Worm (Caenorhabditis elegans) whole organism, L3 larva: ENCODE measurements around the gene sea-1.

ENCODE experiments used
- ZK546.5 ChIP-seq: sonication (generic microtip); optimal IDR thresholded peaks from 2 replicates; lab custom pipeline; 2017; ENCODE audit warnings: missing biosample characterization, missing genetic modification characterization
- elt-1 ChIP-seq: fragments of 150-350 bp; optimal IDR thresholded peaks from 2 replicates; lab custom pipeline; 2014; ENCODE audit warnings: missing biosample characterization, missing genetic modification characterization
- jun-1 ChIP-seq: fragments of 150-350 bp; optimal IDR thresholded peaks from 2 replicates; lab custom pipeline; 2014; ENCODE audit warnings: missing biosample characterization, missing genetic modification reagents, missing genetic modification characterization
- lin-39 ChIP-seq: fragments of 150-350 bp; optimal IDR thresholded peaks from 2 replicates; lab custom pipeline; 2018; ENCODE audit warnings: missing biosample characterization, missing genetic modification reagents, missing genetic modification characterization
- nhr-12 ChIP-seq: fragments of 150-350 bp; optimal IDR thresholded peaks from 2 replicates; lab custom pipeline; 2014; ENCODE audit warnings: missing biosample characterization, missing genetic modification characterization
- nhr-25 ChIP-seq: sonication (generic microtip); optimal IDR thresholded peaks from 2 replicates; lab custom pipeline; 2017; ENCODE audit warnings: missing biosample characterization, missing genetic modification characterization
- nhr-28 ChIP-seq: fragments of 150-350 bp; optimal IDR thresholded peaks from 2 replicates; lab custom pipeline; 2014; ENCODE audit warnings: missing biosample characterization, missing genetic modification characterization
- snpc-4 ChIP-seq: fragments of 150-350 bp; optimal IDR thresholded peaks from 2 replicates; lab custom pipeline; 2014; ENCODE audit warnings: missing biosample characterization, missing genetic modification characterization

ce11 chrII:3714595-3714994 lies 41.2 kb upstream of the sea-1 start, which contains the start of gene srh-100:
- TF ChIP-seq nhr-28 (tag; lab: Kevin White, UChicago) (no peak), elt-1 (tag; lab: Kevin White, UChicago) (no peak), lin-39 (no peak), snpc-4 (tag; lab: Kevin White, UChicago) (no peak), nhr-25 (no peak), ZK546.5 (tag; lab: Kevin White, UChicago) (no peak), nhr-12 (tag; lab: Kevin White, UChicago) (no peak), jun-1 (no peak)
